Fruit fly (Drosophila melanogaster): ENCODE data around the gene CG46025.

- no peak for TF ChIP-seq CG10654 (GFP tag; optimal IDR thresholded peaks at IDR 0.05)
- no peak for TF ChIP-seq CkIIα-i1 (GFP tag; IDR thresholded peaks at IDR 0.05)
- TF ChIP-seq Xbp1 (GFP tag; optimal IDR thresholded peaks at IDR 0.05): no peak
- TF ChIP-seq pan (optimal IDR thresholded peaks at IDR 0.05): no peak
- TF ChIP-seq pan (GFP tag; optimal IDR thresholded peaks at IDR 0.05 in 1 of 2, IDR thresholded peaks at IDR 0.05 in 1 of 2): no peak
- no peak for TF ChIP-seq Hr51 (GFP tag; optimal IDR thresholded peaks at IDR 0.05)
- no peak for TF ChIP-seq CG12104 (GFP tag; optimal IDR thresholded peaks at IDR 0.05)
- no peak for TF ChIP-seq slou (GFP tag; optimal IDR thresholded peaks at IDR 0.05)
- TF ChIP-seq fd3F (GFP tag; optimal IDR thresholded peaks at IDR 0.05): no peak
- TF ChIP-seq CG2202 (tag; optimal IDR thresholded peaks at IDR 0.05): no peak
- no peak for TF ChIP-seq ac (GFP tag; optimal IDR thresholded peaks at IDR 0.05)
Measured at dm6 chr2L:7722102-7722501, 31.9 kb upstream of the CG46025 start.

All from whole organism, embryonic.